Worm (Caenorhabditis elegans): Measurements from ENCODE around the gene nfya-1.

Gene nfya-1

DNA sequence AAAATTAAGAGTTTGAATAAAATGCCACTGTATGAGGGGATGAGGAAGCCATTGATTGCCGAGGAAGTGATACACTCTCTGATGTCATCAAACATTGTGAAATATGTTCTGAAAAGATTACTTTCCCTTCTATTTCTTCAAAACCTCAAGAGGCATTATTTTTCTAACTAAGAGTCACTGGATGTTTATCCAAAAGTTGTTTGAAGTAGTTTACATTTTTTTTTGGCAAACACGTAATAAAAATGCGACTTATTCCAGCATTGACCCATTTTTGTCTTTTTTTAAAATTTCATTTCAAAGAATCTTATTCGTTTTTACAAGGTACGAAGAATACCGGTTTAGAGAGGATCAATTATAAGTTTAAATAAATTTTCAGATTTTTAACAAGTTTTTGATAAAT lies 39.4 kb downstream of the nfya-1 start, which contains the start of gene Y62H9A.11:
TSS of gene Y62H9A.11 (minus strand) at position 101 of the 400 bp plus-strand sequence.
- TF ChIP-seq ahr-1 (tag; optimal IDR thresholded peaks at IDR 0.05) (no peak), elt-2 (tag; optimal IDR thresholded peaks at IDR 0.05) (no peak), ama-1 (optimal IDR thresholded peaks at IDR 0.05) (no peak), mec-3 (tag; optimal IDR thresholded peaks at IDR 0.05; ENCODE audit: borderline replicate concordance) (no peak)

DNA sequence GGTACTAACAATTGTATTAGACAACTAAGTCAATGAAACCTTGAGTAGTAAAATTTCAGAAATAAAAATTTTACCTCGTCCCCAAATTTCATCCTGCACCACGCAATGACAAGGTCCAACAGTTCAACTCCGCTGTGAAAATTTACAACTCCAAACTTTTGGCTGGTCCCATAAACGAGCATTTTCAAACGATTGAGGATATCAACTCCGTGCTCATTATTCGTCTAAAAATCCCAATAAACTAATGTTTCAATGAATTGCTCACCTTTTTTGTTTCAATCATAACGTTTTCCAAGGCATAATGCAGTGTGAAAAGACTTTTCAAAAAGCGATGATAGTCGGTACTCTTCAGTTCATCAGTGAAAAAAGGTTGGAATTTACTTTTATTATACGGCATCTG lies 40.0 kb downstream of the nfya-1 start:
- TF ChIP-seq pag-3 (tag; optimal IDR thresholded peaks at IDR 0.05; ENCODE audit: borderline replicate concordance) (no peak), tbx-2 (tag; optimal IDR thresholded peaks at IDR 0.05) (no peak), unc-55 (GFP tag; optimal IDR thresholded peaks at IDR 0.05) (no peak), ceh-45 (GFP tag; IDR thresholded peaks at IDR 0.05) (no peak), madf-2 (tag; optimal IDR thresholded peaks at IDR 0.05) (no peak), pha-2 (tag; optimal IDR thresholded peaks at IDR 0.05) (no peak), ahr-1 (tag; optimal IDR thresholded peaks at IDR 0.05) (no peak), lin-11 (tag; optimal IDR thresholded peaks at IDR 0.05) (no peak), elt-4 (tag; optimal IDR thresholded peaks at IDR 0.05) (no peak)

DNA sequence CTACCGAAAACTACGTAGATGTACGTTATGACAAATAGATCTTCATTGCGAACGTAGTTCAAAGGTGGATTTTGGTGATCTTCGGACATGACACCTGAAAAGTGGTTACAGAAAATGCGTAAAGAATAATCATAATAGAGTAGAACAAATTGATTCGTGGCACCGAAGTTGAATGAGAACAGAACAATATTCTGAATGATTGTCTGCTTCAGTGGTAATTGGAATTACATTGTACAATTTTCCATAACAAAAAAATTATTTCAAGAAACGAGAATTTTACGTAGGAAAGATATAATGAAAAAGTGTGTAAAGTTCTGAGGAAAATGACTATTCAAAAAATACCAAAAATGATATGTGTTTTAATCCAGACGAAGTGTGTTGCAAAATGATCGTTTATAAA lies 44.0 kb downstream of the nfya-1 start, which contains the start of gene Y62H9A.10:
TSS of gene Y62H9A.10 (minus strand) at position 101 of the 400 bp plus-strand sequence.
- TF ChIP-seq rnt-1 (tag; optimal IDR thresholded peaks at IDR 0.05) (no peak), pha-2 (tag; optimal IDR thresholded peaks at IDR 0.05) (no peak), K02D7.2 (tag; optimal IDR thresholded peaks at IDR 0.05) (no peak), pros-1 (tag; optimal IDR thresholded peaks at IDR 0.05) (no peak), Y22D7AL.16 (tag; optimal IDR thresholded peaks at IDR 0.05) (no peak), C08G9.2 (tag; optimal IDR thresholded peaks at IDR 0.05) (no peak), ahr-1 (tag; optimal IDR thresholded peaks at IDR 0.05) (no peak), ceh-31 (tag; optimal IDR thresholded peaks at IDR 0.05) (no peak)

DNA sequence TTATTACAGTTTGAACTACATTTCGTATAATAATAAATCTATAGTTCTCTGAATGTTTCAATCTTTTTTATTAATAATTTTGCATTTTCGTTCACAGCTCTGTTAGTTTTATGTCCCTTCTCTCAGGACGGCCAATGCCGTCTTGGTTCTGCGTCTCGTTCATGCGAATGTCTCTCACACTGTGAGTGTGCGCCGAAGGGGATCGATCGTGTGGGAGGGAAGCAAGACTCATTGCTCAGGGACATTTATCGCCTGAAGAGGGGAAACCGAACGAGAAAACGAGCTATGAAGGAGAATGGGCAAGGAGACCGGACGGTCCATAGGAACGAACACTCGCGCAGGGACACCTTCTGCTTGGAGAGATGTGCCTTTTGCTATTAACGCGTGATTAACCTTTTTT lies 47.6 kb downstream of the nfya-1 start:
- TF ChIP-seq sdc-2 (tag; optimal IDR thresholded peaks at IDR 0.05) (peak; percentile 97), ceh-31 (tag; optimal IDR thresholded peaks at IDR 0.05) (peak; percentile 46), unc-42 (tag; optimal IDR thresholded peaks at IDR 0.05) (peak; percentile 28), K09A11.1 (tag; optimal IDR thresholded peaks at IDR 0.05; ENCODE audit: insufficient read depth) (no peak)

DNA sequence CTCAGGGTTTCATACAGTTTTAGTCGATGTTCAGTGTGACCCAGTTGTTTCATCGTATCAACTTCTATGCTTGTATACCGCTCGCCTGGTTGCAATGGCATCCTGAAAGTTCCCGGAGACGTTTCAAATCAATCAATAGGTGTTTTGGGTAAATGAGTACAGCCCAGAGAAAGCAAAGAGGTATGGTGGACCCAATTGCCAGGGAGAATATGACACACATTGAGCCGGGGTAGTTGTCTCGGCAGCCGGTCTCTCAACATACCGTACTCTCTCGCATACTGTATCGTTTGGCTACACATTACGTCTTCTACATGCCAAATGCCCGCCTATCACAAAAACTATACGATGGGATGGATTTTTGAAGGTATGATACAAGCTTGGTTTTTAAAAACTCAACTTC lies 48.6 kb downstream of the nfya-1 start, which contains the start of gene Y62H9A.9:
TSS of gene Y62H9A.9 (minus strand) at position 101 of the 400 bp plus-strand sequence.
- TF ChIP-seq tbx-2 (tag; optimal IDR thresholded peaks at IDR 0.05) (no peak), nhr-232 (tag; optimal IDR thresholded peaks at IDR 0.05) (no peak), ztf-16 (tag; optimal IDR thresholded peaks at IDR 0.05) (no peak), unc-3 (GFP tag; conservative IDR thresholded peaks at IDR 0.05) (no peak), unc-3 (tag; optimal IDR thresholded peaks at IDR 0.05) (no peak), fkh-6 (tag; optimal IDR thresholded peaks at IDR 0.05) (no peak), sox-2 (GFP tag; IDR thresholded peaks at IDR 0.05) (no peak), che-1 (tag; optimal IDR thresholded peaks at IDR 0.05) (no peak), unc-86 (tag; optimal IDR thresholded peaks at IDR 0.05) (no peak)

DNA sequence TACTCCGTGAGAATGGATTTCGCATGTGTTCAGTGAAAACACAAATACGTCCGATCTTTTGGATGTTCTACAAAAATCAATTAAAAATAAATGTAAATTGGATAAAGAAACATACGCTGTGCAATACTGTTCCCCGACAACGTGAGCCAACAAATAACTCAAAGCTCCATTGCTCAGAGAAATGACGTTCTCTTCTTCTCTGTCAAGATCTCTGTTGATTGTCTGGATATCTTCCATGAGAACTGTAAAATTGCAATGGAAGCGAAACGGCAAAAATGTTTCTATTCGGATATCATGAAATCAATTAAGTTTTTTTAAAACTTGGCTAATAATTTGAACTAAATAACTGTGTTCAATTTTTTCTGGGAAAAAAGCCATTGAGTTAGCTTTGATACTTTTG lies 49.9 kb downstream of the nfya-1 start:
- TF ChIP-seq sox-2 (GFP tag; IDR thresholded peaks at IDR 0.05) (no peak), sox-4 (tag; optimal IDR thresholded peaks at IDR 0.05) (no peak), hlh-30 (tag; optimal IDR thresholded peaks at IDR 0.05; ENCODE audit: insufficient read depth) (no peak), C38D4.7 (GFP tag; optimal IDR thresholded peaks at IDR 0.05) (no peak), gmeb-2 (tag; optimal IDR thresholded peaks at IDR 0.05) (no peak), Y22D7AL.16 (tag; optimal IDR thresholded peaks at IDR 0.05) (no peak), pqm-1 (tag; optimal IDR thresholded peaks at IDR 0.05) (no peak), lin-11 (tag; optimal IDR thresholded peaks at IDR 0.05) (no peak), unc-55 (GFP tag; optimal IDR thresholded peaks at IDR 0.05) (no peak), eyg-1 (tag; optimal IDR thresholded peaks at IDR 0.05) (no peak), hlh-6 (tag; optimal IDR thresholded peaks at IDR 0.05) (no peak), fax-1 (tag; optimal IDR thresholded peaks at IDR 0.05) (no peak), K09A11.1 (tag; optimal IDR thresholded peaks at IDR 0.05; ENCODE audit: insufficient read depth) (no peak)

Measured in whole organism, late embryonic.